Worm (Caenorhabditis elegans): Measurements from ENCODE around the gene let-858.
A peak's percentile ranks its signal among the peaks of the same experiment; 100 is the strongest.

let-858 gene

DNA sequence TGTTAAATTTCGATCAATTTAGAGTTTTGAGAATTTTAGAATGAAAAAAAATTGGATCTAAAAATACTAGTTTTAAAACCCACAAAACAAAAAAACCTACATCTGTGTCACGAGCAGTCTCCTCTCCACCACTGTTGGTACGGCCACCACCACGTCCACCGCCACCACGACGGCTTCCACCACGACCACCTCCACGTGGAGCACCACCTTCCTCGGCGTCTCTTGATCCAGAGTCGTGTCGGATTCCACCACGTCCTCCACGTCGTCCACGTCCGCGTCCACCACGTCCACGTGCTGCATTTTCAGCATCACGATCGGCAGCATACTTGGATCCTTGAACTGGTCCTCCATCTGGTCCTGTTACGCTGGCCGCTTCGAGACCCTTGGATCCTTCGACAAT, 18.0 kb downstream of the let-858 start:
- TF ChIP-seq set-16 (GFP tag; IDR thresholded peaks at IDR 0.05) (peak; percentile 83), ceh-32 (tag; optimal IDR thresholded peaks at IDR 0.05; ENCODE audit: poor library complexity) (no peak)

DNA sequence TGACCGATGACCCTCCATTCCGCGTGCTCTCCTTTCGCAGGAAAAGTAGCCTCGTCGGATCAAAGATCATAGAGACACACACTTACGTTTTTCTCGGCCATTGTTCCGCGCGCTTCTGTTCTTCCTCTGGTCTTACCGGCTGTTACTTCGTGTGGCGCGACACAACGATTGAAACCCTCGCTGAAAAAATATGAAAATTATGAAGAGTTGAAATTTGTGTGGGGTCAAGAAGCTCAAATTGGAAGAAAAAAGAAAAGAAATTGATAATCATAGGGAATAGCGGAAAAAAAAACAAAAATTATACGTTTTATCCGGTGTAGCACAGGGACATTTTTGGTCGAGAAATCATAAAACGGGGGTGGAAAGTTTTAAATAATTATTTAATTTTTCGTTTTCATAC, 18.9 kb downstream of the let-858 start, which contains the start of gene cey-1:
Gene cey-1 (minus strand): TSS at position 180 of the 400 bp plus-strand sequence.
- TF ChIP-seq tra-1 (GFP tag; IDR thresholded peaks at IDR 0.05) (no peak), aha-1 (tag) (peak; percentile 90)

- no peak for TF ChIP-seq zip-11 (GFP tag; IDR thresholded peaks at IDR 0.05)
- TF ChIP-seq lin-38 (GFP tag; IDR thresholded peaks at IDR 0.05): peak; percentile 26; the same call in 1 of the 2 replicates
- no peak for TF ChIP-seq lin-39 (tag; optimal IDR thresholded peaks at IDR 0.05)
- TF ChIP-seq ceh-28 (tag; optimal IDR thresholded peaks at IDR 0.05): peak; percentile 61
- peak; percentile 16 for TF ChIP-seq rbr-2 (tag; optimal IDR thresholded peaks at IDR 0.05)
- TF ChIP-seq F49E8.2 (tag; optimal IDR thresholded peaks at IDR 0.05; ENCODE audit: borderline replicate concordance): no peak
- TF ChIP-seq nhr-41 (GFP tag; IDR thresholded peaks at IDR 0.05): no peak
- peak; percentile 9 for TF ChIP-seq dpl-1 (GFP tag; optimal IDR thresholded peaks at IDR 0.05)
- no peak for TF ChIP-seq tra-1 (GFP tag; IDR thresholded peaks at IDR 0.05)
- peak in 1 of 2 experiments; percentile 66 for TF ChIP-seq lsy-2 (tag; optimal IDR thresholded peaks at IDR 0.05)
- TF ChIP-seq egl-43 (GFP tag; IDR thresholded peaks at IDR 0.05): 0 out of 2 replicates have a peak, but pooled peaks have one; percentile 44
- TF ChIP-seq hmg-1.1 (GFP tag; IDR thresholded peaks at IDR 0.05): peak; percentile 62; the same call in 1 of the 2 replicates
- peak; percentile 49 for TF ChIP-seq hlh-11 (tag; optimal IDR thresholded peaks at IDR 0.05)
- peak in 1 of 2 experiments; percentile 93 for TF ChIP-seq unc-62 (GFP tag; optimal IDR thresholded peaks at IDR 0.05 in 1 of 2)
- TF ChIP-seq unc-62 (tag; optimal IDR thresholded peaks at IDR 0.05): no peak
- TF ChIP-seq nhr-11 (tag; optimal IDR thresholded peaks at IDR 0.05): peak; percentile 52
- TF ChIP-seq hlh-30 (tag; optimal IDR thresholded peaks at IDR 0.05; ENCODE audit: insufficient read depth): peak; percentile 91
- TF ChIP-seq jun-1 (tag; optimal IDR thresholded peaks at IDR 0.05): no peak
- no peak for TF ChIP-seq D1046.2 (GFP tag; IDR thresholded peaks at IDR 0.05)
- peak; percentile 28 for TF ChIP-seq set-16 (GFP tag; IDR thresholded peaks at IDR 0.05)
Measured at ce11 chrII:11041846-11042262, 19.7 kb downstream of the let-858 start.

DNA sequence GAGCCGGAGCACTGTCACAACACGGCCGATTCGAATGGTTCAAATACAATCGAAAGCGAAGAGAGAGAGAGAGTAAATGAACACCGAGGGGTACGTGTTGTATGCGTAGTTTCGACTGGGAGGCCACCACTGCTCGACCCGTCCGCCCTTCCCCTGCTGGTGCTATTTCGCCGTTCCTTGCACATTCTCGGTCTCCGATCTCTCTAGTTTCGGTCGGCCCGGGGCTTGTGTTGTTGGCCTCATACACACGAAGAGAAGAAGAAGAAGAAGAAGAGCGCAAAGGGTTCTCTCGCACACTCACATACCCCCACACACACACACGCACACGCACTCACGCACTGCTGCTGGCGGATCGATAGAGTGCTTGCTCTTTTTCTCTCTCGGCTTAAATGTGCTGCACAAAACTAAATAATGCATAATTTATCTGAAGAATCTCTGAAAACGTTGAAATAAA, 20.7 kb downstream of the let-858 start:
- TF ChIP-seq ztf-7 (tag; optimal IDR thresholded peaks at IDR 0.05) (no peak), R02D3.7 (tag; optimal IDR thresholded peaks at IDR 0.05) (no peak), madf-5 (GFP tag; IDR thresholded peaks at IDR 0.05) (no peak), hif-1 (tag; optimal IDR thresholded peaks at IDR 0.05) (peak; percentile 4 to 89), vab-7 (GFP tag; IDR thresholded peaks at IDR 0.05) (peak; percentile 54; the same call in 1 of the 2 replicates), ceh-28 (tag; optimal IDR thresholded peaks at IDR 0.05) (peak; percentile 58), daf-19 (GFP tag; conservative IDR thresholded peaks at IDR 0.05) (no peak), ceh-62 (tag; optimal IDR thresholded peaks at IDR 0.05) (no peak), mxl-3 (GFP tag; optimal IDR thresholded peaks at IDR 0.05) (peak; percentile 56), unc-39 (tag; optimal IDR thresholded peaks at IDR 0.05) (no peak), zfp-2 (tag; optimal IDR thresholded peaks at IDR 0.05) (no peak), aly-2 (tag; optimal IDR thresholded peaks at IDR 0.05) (no peak), lin-38 (GFP tag; IDR thresholded peaks at IDR 0.05) (peak; percentile 52), arid-1 (GFP tag; conservative IDR thresholded peaks at IDR 0.05) (peak; percentile 32; the same call in 1 of the 2 replicates), F10B5.3 (tag; optimal IDR thresholded peaks at IDR 0.05) (no peak), ctbp-1 (GFP tag; IDR thresholded peaks at IDR 0.05) (peak; percentile 56; the same call in 1 of the 2 replicates), lir-3 (tag; optimal IDR thresholded peaks at IDR 0.05) (peak; percentile 13), ceh-20 (GFP tag; IDR thresholded peaks at IDR 0.05) (0 out of 2 replicates have a peak, but pooled peaks have one; percentile 63), nhr-48 (tag; optimal IDR thresholded peaks at IDR 0.05) (peak; percentile 48), rbr-2 (tag; optimal IDR thresholded peaks at IDR 0.05) (peak; percentile 89), madf-9 (GFP tag; conservative IDR thresholded peaks at IDR 0.05) (0 out of 2 replicates have a peak, but pooled peaks have one; percentile 13), daf-8 (GFP tag; IDR thresholded peaks at IDR 0.05) (no peak), nhr-6 (tag; optimal IDR thresholded peaks at IDR 0.05) (peak; percentile 88), lin-29 (GFP tag; IDR thresholded peaks at IDR 0.05) (no peak), jun-1 (tag; optimal IDR thresholded peaks at IDR 0.05) (peak; percentile 38), nhr-42 (GFP tag; IDR thresholded peaks at IDR 0.05) (no peak), duxl-1 (tag; optimal IDR thresholded peaks at IDR 0.05; ENCODE audit: poor library complexity) (peak; percentile 59), nhr-11 (tag; optimal IDR thresholded peaks at IDR 0.05) (peak; percentile 58)
